Fruit fly (Drosophila melanogaster) whole organism, embryonic: ENCODE data around the gene tw.

Experiments
- CG10462 ChIP-seq: fragments of 200-800 bp; sonication (Bioruptor generic); optimal IDR thresholded peaks from 2 replicates; lab custom pipeline; 2016; ENCODE audit warnings: missing biosample characterization, missing genetic modification characterization
- CG12219 ChIP-seq: fragments of 200-800 bp; sonication (Bioruptor generic); optimal IDR thresholded peaks from 3 replicates; lab custom pipeline; 2018; ENCODE audit warnings: missing biosample characterization, mild to moderate bottlenecking, missing genetic modification characterization
- CG13424 ChIP-seq: fragments of 200-800 bp; sonication (Bioruptor generic); optimal IDR thresholded peaks from 2 replicates; lab custom pipeline; 2019; ENCODE audit warnings: missing biosample characterization, mild to moderate bottlenecking, missing genetic modification characterization, moderate library complexity
- CG13775 ChIP-seq: fragments of 200-800 bp; sonication (Bioruptor generic); optimal IDR thresholded peaks from 3 replicates; lab custom pipeline; 2017; ENCODE audit warnings: missing biosample characterization, mild to moderate bottlenecking, missing genetic modification characterization
- CG14050 ChIP-seq: fragments of 200-800 bp; sonication (Bioruptor generic); IDR thresholded peaks from 3 replicates; pipeline ENCODE4 v1.3.6; 2022; ENCODE audit warnings: missing biosample characterization, missing genetic modification characterization
- CG1529 ChIP-seq: fragments of 200-800 bp; sonication (Bioruptor generic); optimal IDR thresholded peaks from 3 replicates; lab custom pipeline; 2018; ENCODE audit warnings: missing biosample characterization, missing genetic modification characterization
- CG1602 ChIP-seq: fragments of 200-800 bp; sonication (Bioruptor generic); optimal IDR thresholded peaks from 3 replicates; lab custom pipeline; 2016; ENCODE audit warnings: missing biosample characterization, missing genetic modification characterization
- CG17359 ChIP-seq: fragments of 200-800 bp; sonication (Bioruptor generic); optimal IDR thresholded peaks from 3 replicates; lab custom pipeline; 2018; ENCODE audit warnings: missing biosample characterization, mild to moderate bottlenecking, missing genetic modification characterization, moderate library complexity
- CG3838 ChIP-seq: fragments of 200-800 bp; sonication (Bioruptor generic); optimal IDR thresholded peaks from 3 replicates; lab custom pipeline; 2016; ENCODE audit warnings: missing biosample characterization, missing genetic modification characterization
- CG4424 ChIP-seq: fragments of 200-800 bp; sonication (Bioruptor generic); optimal IDR thresholded peaks from 3 replicates; lab custom pipeline; 2016; ENCODE audit warnings: missing biosample characterization, missing genetic modification characterization
- CG6813 ChIP-seq: fragments of 200-800 bp; sonication (Bioruptor generic); optimal IDR thresholded peaks from 2 replicates; lab custom pipeline; 2017; ENCODE audit warnings: missing biosample characterization, missing genetic modification characterization, mild to moderate bottlenecking, moderate library complexity, missing genetic modification reagents
- CG8290 ChIP-seq, 3 experiments: fragments of 200-800 bp; sonication (Bioruptor generic); optimal IDR thresholded peaks; 2 replicates each; lab custom pipeline; 2016 to 2019; ENCODE audit warnings: missing biosample characterization in 3 of 3, missing genetic modification characterization in 3 of 3, mild to moderate bottlenecking in 2 of 3, moderate library complexity in 1 of 3
- CG9727 ChIP-seq: fragments of 200-800 bp; sonication (Bioruptor generic); optimal IDR thresholded peaks from 3 replicates; lab custom pipeline; 2017; ENCODE audit warnings: missing biosample characterization, mild to moderate bottlenecking, missing genetic modification characterization
- E2f1 ChIP-seq: fragments of 200-800 bp; sonication (Bioruptor generic); IDR thresholded peaks from 2 replicates; pipeline ENCODE4 v1.3.6; 2022; ENCODE audit warnings: missing biosample characterization, missing genetic modification characterization
- H15 ChIP-seq: fragments of 200-800 bp; sonication (Bioruptor generic); IDR thresholded peaks from 3 replicates; pipeline ENCODE4 v1.3.6; 2022; ENCODE audit warnings: missing biosample characterization, missing genetic modification characterization
- Hmx ChIP-seq: fragments of 200-800 bp; sonication (Bioruptor generic); optimal IDR thresholded peaks from 2 replicates; lab custom pipeline; 2016; ENCODE audit warnings: missing biosample characterization, missing genetic modification characterization
- Neu2 ChIP-seq: fragments of 200-800 bp; sonication (Bioruptor generic); optimal IDR thresholded peaks from 3 replicates; lab custom pipeline; 2016; ENCODE audit warnings: missing biosample characterization, missing genetic modification characterization, borderline replicate concordance
- Sox100B ChIP-seq: fragments of 200-800 bp; sonication (Bioruptor generic); optimal IDR thresholded peaks from 3 replicates; lab custom pipeline; 2018; ENCODE audit warnings: missing biosample characterization, mild to moderate bottlenecking, missing genetic modification characterization
- Sox102F ChIP-seq: fragments of 200-800 bp; sonication (Bioruptor generic); optimal IDR thresholded peaks from 2 replicates; lab custom pipeline; 2018; ENCODE audit warnings: missing biosample characterization, mild to moderate bottlenecking, missing genetic modification characterization, moderate library complexity
- Spps ChIP-seq: fragments of 200-800 bp; sonication (Bioruptor generic); optimal IDR thresholded peaks from 2 replicates; lab custom pipeline; 2018; ENCODE audit warnings: missing biosample characterization, mild to moderate bottlenecking, missing genetic modification characterization
- TFAM ChIP-seq: fragments of 200-800 bp; sonication (Bioruptor generic); optimal IDR thresholded peaks from 2 replicates; lab custom pipeline; 2017; ENCODE audit warnings: missing biosample characterization, missing genetic modification characterization, inconsistent platforms
- Trl ChIP-seq, 3 experiments: fragments of >200 bp in 2 of 3; fragments of 200-800 bp in 1 of 3; sonication (Bioruptor generic) in 1 of 3; optimal IDR thresholded peaks; 2 replicates in 1 of 3; 3 replicates in 2 of 3; lab custom pipeline; 2016 to 2017; ENCODE audit warnings: missing biosample characterization in 1 of 3, missing genetic modification characterization in 1 of 3
- ap ChIP-seq: fragments of 200-800 bp; sonication (Bioruptor generic); IDR thresholded peaks from 2 replicates; pipeline ENCODE4 v1.3.6; 2022; ENCODE audit warnings: missing biosample characterization, missing genetic modification characterization
- ara ChIP-seq: fragments of 200-800 bp; sonication (Bioruptor generic); IDR thresholded peaks from 2 replicates; pipeline ENCODE4 v1.3.6; 2022; ENCODE audit warnings: missing biosample characterization, missing genetic modification characterization
- az2 ChIP-seq: fragments of 200-800 bp; sonication (Bioruptor generic); optimal IDR thresholded peaks from 3 replicates; lab custom pipeline; 2016; ENCODE audit warnings: missing biosample characterization, missing genetic modification characterization
- bab2 ChIP-seq: fragments of 200-800 bp; sonication (Bioruptor generic); optimal IDR thresholded peaks from 2 replicates; lab custom pipeline; 2016; ENCODE audit warnings: missing biosample characterization, missing genetic modification characterization
- bsh ChIP-seq, 2 experiments: fragments of 200-800 bp; sonication (Bioruptor generic); optimal IDR thresholded peaks; 2 replicates each; lab custom pipeline; 2017 to 2018; ENCODE audit warnings: mild to moderate bottlenecking in 2 of 2, missing biosample characterization in 2 of 2, missing genetic modification characterization in 2 of 2, moderate library complexity in 1 of 2
- croc ChIP-seq: fragments of 200-800 bp; sonication (Bioruptor generic); conservative IDR thresholded peaks from 3 replicates; pipeline ENCODE4 v1.3.6; 2022; ENCODE audit warnings: missing biosample characterization, missing genetic modification characterization
- dmrt99B ChIP-seq: fragments of 200-800 bp; sonication (Bioruptor generic); optimal IDR thresholded peaks from 2 replicates; lab custom pipeline; 2018; ENCODE audit warnings: missing biosample characterization, mild to moderate bottlenecking, missing genetic modification characterization, moderate library complexity
- emc ChIP-seq: fragments of 200-800 bp; sonication (Bioruptor generic); optimal IDR thresholded peaks from 2 replicates; lab custom pipeline; 2016; ENCODE audit warnings: missing biosample characterization, missing genetic modification characterization
- ems ChIP-seq: fragments of 200-800 bp; sonication (Bioruptor generic); optimal IDR thresholded peaks from 3 replicates; lab custom pipeline; 2016; ENCODE audit warnings: missing biosample characterization, missing genetic modification characterization
- fd96Cb ChIP-seq: fragments of 200-800 bp; sonication (Bioruptor generic); optimal IDR thresholded peaks from 2 replicates; lab custom pipeline; 2018; ENCODE audit warnings: missing biosample characterization, mild to moderate bottlenecking, missing genetic modification characterization, moderate library complexity
- gcm ChIP-seq: fragments of 200-800 bp; sonication (Bioruptor generic); optimal IDR thresholded peaks from 2 replicates; lab custom pipeline; 2019; ENCODE audit warnings: missing biosample characterization, mild to moderate bottlenecking, missing genetic modification characterization, moderate library complexity
- gem ChIP-seq: fragments of 200-800 bp; sonication (Bioruptor generic); optimal IDR thresholded peaks from 2 replicates; lab custom pipeline; 2019; ENCODE audit warnings: missing biosample characterization, mild to moderate bottlenecking, missing genetic modification characterization, moderate library complexity
- grn ChIP-seq: fragments of 200-800 bp; sonication (Bioruptor generic); optimal IDR thresholded peaks from 3 replicates; lab custom pipeline; 2017; ENCODE audit warnings: missing biosample characterization, missing genetic modification characterization
- h ChIP-seq: fragments of >200 bp; optimal IDR thresholded peaks from 2 replicates; lab custom pipeline; 2017
- jigr1 ChIP-seq: fragments of 200-800 bp; sonication (Bioruptor generic); IDR thresholded peaks from 3 replicates; pipeline ENCODE4 v1.3.6; 2022; ENCODE audit warnings: missing biosample characterization, missing genetic modification characterization
- kah ChIP-seq: fragments of 200-800 bp; sonication (Bioruptor generic); optimal IDR thresholded peaks from 2 replicates; lab custom pipeline; 2018; ENCODE audit warnings: missing biosample characterization, mild to moderate bottlenecking, missing genetic modification characterization
- lmd ChIP-seq: fragments of 200-800 bp; sonication (Bioruptor generic); IDR thresholded peaks from 2 replicates; pipeline ENCODE4 v1.3.6; 2022; ENCODE audit warnings: missing biosample characterization, missing genetic modification characterization
- lov ChIP-seq, 2 experiments: fragments of 200-800 bp in 1 of 2; fragments of >200 bp in 1 of 2; sonication (Bioruptor generic) in 1 of 2; IDR thresholded peaks in 1 of 2; optimal IDR thresholded peaks in 1 of 2; 2 replicates in 1 of 2; 3 replicates in 1 of 2; pipeline versions ENCODE4 v1.3.6 to Lab custom; 2017 to 2022; ENCODE audit warnings: missing biosample characterization in 1 of 2, missing genetic modification characterization in 1 of 2
- pan ChIP-seq, 4 experiments: fragments of >200 bp in 3 of 4; fragments of 200-800 bp in 1 of 4; sonication (Bioruptor generic) in 1 of 4; optimal IDR thresholded peaks in 3 of 4; IDR thresholded peaks in 1 of 4; 2 replicates each; pipeline versions ENCODE4 v1.3.6 to Lab custom; 2017 to 2022; ENCODE audit warnings: missing biosample characterization in 2 of 4, missing genetic modification characterization in 2 of 4, mixed read lengths in 1 of 4
- peb ChIP-seq: fragments of 200-800 bp; sonication (Bioruptor generic); IDR thresholded peaks from 2 replicates; pipeline ENCODE4 v1.3.6; 2022; ENCODE audit warnings: missing biosample characterization, missing genetic modification characterization
- sc ChIP-seq, 3 experiments: fragments of >200 bp in 2 of 3; fragments of 200-800 bp in 1 of 3; sonication (Bioruptor generic) in 1 of 3; optimal IDR thresholded peaks; 2 replicates in 2 of 3; 3 replicates in 1 of 3; lab custom pipeline; 2017; ENCODE audit warnings: mild to moderate bottlenecking in 1 of 3, missing biosample characterization in 1 of 3, missing genetic modification characterization in 1 of 3, missing genetic modification reagents in 1 of 3
- seq ChIP-seq: fragments of 200-800 bp; sonication (Bioruptor generic); IDR thresholded peaks from 2 replicates; pipeline ENCODE4 v1.3.6; 2022; ENCODE audit warnings: missing biosample characterization, missing genetic modification characterization
- sima ChIP-seq: fragments of 200-800 bp; sonication (Bioruptor generic); optimal IDR thresholded peaks from 2 replicates; lab custom pipeline; 2016; ENCODE audit warnings: missing biosample characterization, missing genetic modification characterization
- sisA ChIP-seq: fragments of 200-800 bp; sonication (Bioruptor generic); IDR thresholded peaks from 2 replicates; pipeline ENCODE4 v1.3.6; 2022; ENCODE audit warnings: missing biosample characterization, missing genetic modification characterization
- trh ChIP-seq: fragments of 200-800 bp; sonication (Bioruptor generic); optimal IDR thresholded peaks from 2 replicates; lab custom pipeline; 2016; ENCODE audit warnings: missing biosample characterization, missing genetic modification characterization

tw gene

dm6 chrX:771431-772064 lies 13.0 kb upstream of the tw start (continued):
- TF ChIP-seq az2 (GFP tag; lab: Kevin White, UChicago) (peak; percentile 53), Hmx (GFP tag; lab: Kevin White, UChicago) (no peak), CG4424 (peak; percentile 46), Sox100B (GFP tag; lab: Kevin White, UChicago) (peak; percentile 1), CG9727 (GFP tag; lab: Kevin White, UChicago) (peak; percentile 31), CG13424 (tag; lab: Kevin White, UChicago) (peak; percentile 14), bsh (GFP tag; optimal IDR thresholded peaks at IDR 0.05; lab: Kevin White, UChicago) (peak in 1 of 2 experiments; percentile 68), trh (no peak), CG12219 (peak; percentile 19), kah (GFP tag; lab: Kevin White, UChicago) (no peak), Sox102F (GFP tag; lab: Kevin White, UChicago) (peak; percentile 54), ara (peak; percentile 59), pan (optimal IDR thresholded peaks at IDR 0.05; lab: Kevin White, UChicago) (no peak), pan (GFP tag; optimal IDR thresholded peaks at IDR 0.05 in 1 of 2, IDR thresholded peaks at IDR 0.05 in 1 of 2) (peak in 1 of 2 experiments; percentile 26), bab2 (GFP tag; lab: Kevin White, UChicago) (peak; percentile 28), sisA (peak; percentile 55), CG3838 (GFP tag; lab: Kevin White, UChicago) (no peak), CG17359 (tag; lab: Kevin White, UChicago) (peak; percentile 34), sima (no peak), gcm (GFP tag; lab: Kevin White, UChicago) (peak; percentile 35), E2f1 (GFP tag; lab: Robert Waterston, UW) (peak; percentile 23; the same call in 1 of the 2 replicates), ap (0 out of 2 replicates have a peak, but pooled peaks have one; percentile 15), emc (no peak), H15 (GFP tag; lab: Robert Waterston, UW) (0 out of 3 replicates have a peak, but pooled peaks have one; percentile 19), lov (optimal IDR thresholded peaks at IDR 0.05; lab: Kevin White, UChicago) (no peak), lov (GFP tag; IDR thresholded peaks at IDR 0.05; lab: Robert Waterston, UW) (0 out of 3 replicates have a peak, but pooled peaks have one; percentile 50), CG13775 (GFP tag; lab: Kevin White, UChicago) (peak; percentile 4), sc (optimal IDR thresholded peaks at IDR 0.05; lab: Kevin White, UChicago) (no peak), sc (GFP tag; optimal IDR thresholded peaks at IDR 0.05; lab: Kevin White, UChicago) (no peak), lmd (GFP tag; lab: Robert Waterston, UW) (no peak), CG10462 (GFP tag; lab: Kevin White, UChicago) (no peak), CG6813 (peak; percentile 27), h (lab: Kevin White, UChicago) (no peak), CG1529 (GFP tag; lab: Kevin White, UChicago) (peak; percentile 9), dmrt99B (tag; lab: Kevin White, UChicago) (peak; percentile 51), croc (GFP tag; lab: Robert Waterston, UW) (no peak), Neu2 (GFP tag; lab: Kevin White, UChicago) (peak; percentile 92), seq (GFP tag; lab: Robert Waterston, UW) (no peak), TFAM (no peak), CG1602 (peak; percentile 2), ems (GFP tag; lab: Kevin White, UChicago) (peak; percentile 28), Spps (tag; lab: Kevin White, UChicago) (peak; percentile 15), grn (GFP tag; lab: Kevin White, UChicago) (no peak), peb (0 out of 2 replicates have a peak, but pooled peaks have one; percentile 20), Trl (optimal IDR thresholded peaks at IDR 0.05; lab: Kevin White, UChicago) (no peak), Trl (GFP tag; optimal IDR thresholded peaks at IDR 0.05; lab: Kevin White, UChicago) (peak; percentile 23), gem (tag; lab: Kevin White, UChicago) (peak; percentile 69), fd96Cb (tag; lab: Kevin White, UChicago) (peak; percentile 41), CG14050 (GFP tag; lab: Robert Waterston, UW) (0 out of 3 replicates have a peak, but pooled peaks have one; percentile 35), CG8290 (GFP tag; optimal IDR thresholded peaks at IDR 0.05; lab: Kevin White, UChicago) (peak; percentile 19), CG8290 (tag; optimal IDR thresholded peaks at IDR 0.05; lab: Kevin White, UChicago) (peak in 1 of 2 experiments; percentile 28), jigr1 (no peak)
